Fruit fly (Drosophila melanogaster) S2 (cell line): ENCODE measurements around the gene E5.

ENCODE experiments used
- CG8478 ChIP-seq: fragments of >200 bp; optimal IDR thresholded peaks from 2 replicates; lab custom pipeline; 2018
- CTCF ChIP-seq, 2 experiments: fragments of >200 bp; optimal IDR thresholded peaks; 2 replicates each; lab custom pipeline; 2018

dm6 chr3R:13827953-13828922 is 46.5 kb downstream of the E5 start, which contains the start of gene Mst87F:
- no peak for TF ChIP-seq CG8478 (lab: Kevin White, UChicago)
- TF ChIP-seq CTCF (optimal IDR thresholded peaks at IDR 0.05; lab: Kevin White, UChicago): no peak
